Worm (Caenorhabditis elegans) whole organism, late embryonic: ENCODE results near the gene ugt-60.

Experiments used
- C08G9.2 ChIP-seq: sonication (generic microtip); optimal IDR thresholded peaks from 2 replicates; lab custom pipeline; 2016; ENCODE audit warnings: mild to moderate bottlenecking, missing genetic modification characterization, moderate library complexity, missing compliant biosample characterization
- C38D4.7 ChIP-seq: fragments of 200-800 bp; sonication (Bioruptor generic); optimal IDR thresholded peaks from 2 replicates; lab custom pipeline; 2018; ENCODE audit warnings: mild to moderate bottlenecking, missing genetic modification characterization, moderate library complexity, missing compliant biosample characterization
- F13H6.1 ChIP-seq: sonication (generic microtip); optimal IDR thresholded peaks from 2 replicates; lab custom pipeline; 2016; ENCODE audit warnings: missing genetic modification characterization, missing compliant biosample characterization
- K09A11.1 ChIP-seq: sonication (generic microtip); optimal IDR thresholded peaks from 2 replicates; lab custom pipeline; 2017; ENCODE audit warnings: antibody characterized with exemption, mild to moderate bottlenecking, missing genetic modification characterization, missing compliant biosample characterization; ENCODE audit not compliant: insufficient read depth
- T23F11.4 ChIP-seq: fragments of 200-800 bp; sonication (Bioruptor generic); optimal IDR thresholded peaks from 2 replicates; lab custom pipeline; 2018; ENCODE audit warnings: mild to moderate bottlenecking, missing genetic modification characterization, missing compliant biosample characterization
- Y22D7AL.16 ChIP-seq: sonication (generic microtip); optimal IDR thresholded peaks from 2 replicates; lab custom pipeline; 2016; ENCODE audit warnings: missing genetic modification characterization, missing compliant biosample characterization
- ahr-1 ChIP-seq: sonication (generic microtip); optimal IDR thresholded peaks from 2 replicates; lab custom pipeline; 2016; ENCODE audit warnings: missing genetic modification characterization, missing compliant biosample characterization
- ceh-14 ChIP-seq: sonication (generic microtip); optimal IDR thresholded peaks from 2 replicates; lab custom pipeline; 2016; ENCODE audit warnings: missing genotype, missing genetic modification characterization, missing compliant biosample characterization
- ceh-18 ChIP-seq: sonication (generic microtip); optimal IDR thresholded peaks from 2 replicates; lab custom pipeline; 2016; ENCODE audit warnings: missing genetic modification characterization, missing compliant biosample characterization
- ceh-22 ChIP-seq: sonication (generic microtip); optimal IDR thresholded peaks from 2 replicates; lab custom pipeline; 2017; ENCODE audit warnings: missing biosample characterization, missing genetic modification characterization
- ceh-30 ChIP-seq: fragments of 150-350 bp; optimal IDR thresholded peaks from 2 replicates; lab custom pipeline; 2014; ENCODE audit warnings: missing biosample characterization, missing genetic modification characterization
- ceh-48 ChIP-seq: sonication (generic microtip); optimal IDR thresholded peaks from 2 replicates; lab custom pipeline; 2016; ENCODE audit warnings: missing genetic modification characterization, inconsistent platforms, missing compliant biosample characterization
- che-1 ChIP-seq: sonication (generic microtip); optimal IDR thresholded peaks from 2 replicates; lab custom pipeline; 2016; ENCODE audit warnings: mild to moderate bottlenecking, missing genetic modification characterization, missing compliant biosample characterization
- dmd-4 ChIP-seq: sonication (generic microtip); optimal IDR thresholded peaks from 2 replicates; lab custom pipeline; 2016; ENCODE audit warnings: borderline replicate concordance, missing genetic modification characterization, missing compliant biosample characterization
- elt-2 ChIP-seq: sonication (generic microtip); optimal IDR thresholded peaks from 2 replicates; lab custom pipeline; 2016; ENCODE audit warnings: missing genetic modification reagents, missing genetic modification characterization, missing compliant biosample characterization
- elt-4 ChIP-seq: sonication (generic microtip); optimal IDR thresholded peaks from 2 replicates; lab custom pipeline; 2016; ENCODE audit warnings: missing genetic modification characterization, missing compliant biosample characterization
- fax-1 ChIP-seq: sonication (generic microtip); optimal IDR thresholded peaks from 2 replicates; lab custom pipeline; 2016; ENCODE audit warnings: missing genotype, missing genetic modification characterization, missing compliant biosample characterization
- fkh-6 ChIP-seq: sonication (generic microtip); optimal IDR thresholded peaks from 2 replicates; lab custom pipeline; 2016; ENCODE audit warnings: missing genetic modification characterization, missing compliant biosample characterization
- gmeb-2 ChIP-seq: sonication (generic microtip); optimal IDR thresholded peaks from 2 replicates; lab custom pipeline; 2016; ENCODE audit warnings: missing genetic modification characterization, inconsistent platforms, missing compliant biosample characterization
- hlh-13 ChIP-seq: fragments of 200-800 bp; sonication (Bioruptor generic); optimal IDR thresholded peaks from 2 replicates; lab custom pipeline; 2018; ENCODE audit warnings: mild to moderate bottlenecking, missing genetic modification characterization, missing compliant biosample characterization
- hlh-6 ChIP-seq: sonication (generic microtip); optimal IDR thresholded peaks from 2 replicates; lab custom pipeline; 2016; ENCODE audit warnings: missing genotype, missing genetic modification characterization, missing compliant biosample characterization
- hlh-8 ChIP-seq: sonication (generic microtip); optimal IDR thresholded peaks from 2 replicates; lab custom pipeline; 2016; ENCODE audit warnings: missing genotype, missing genetic modification characterization, missing compliant biosample characterization
- lim-6 ChIP-seq: sonication (generic microtip); optimal IDR thresholded peaks from 2 replicates; lab custom pipeline; 2016; ENCODE audit warnings: missing genetic modification characterization, missing compliant biosample characterization
- madf-2 ChIP-seq: sonication (generic microtip); optimal IDR thresholded peaks from 2 replicates; lab custom pipeline; 2017; ENCODE audit warnings: missing genetic modification characterization, missing compliant biosample characterization
- mec-3 ChIP-seq: sonication (generic microtip); optimal IDR thresholded peaks from 2 replicates; lab custom pipeline; 2016; ENCODE audit warnings: borderline replicate concordance, missing genetic modification characterization, missing compliant biosample characterization
- nfya-1 ChIP-seq: sonication (generic microtip); optimal IDR thresholded peaks from 2 replicates; lab custom pipeline; 2017; ENCODE audit warnings: missing genetic modification characterization, mild to moderate bottlenecking, missing compliant biosample characterization, antibody characterized with exemption, moderate library complexity
- npax-4 ChIP-seq: sonication (generic microtip); optimal IDR thresholded peaks from 2 replicates; lab custom pipeline; 2016; ENCODE audit warnings: missing genetic modification characterization, missing compliant biosample characterization
- odd-2 ChIP-seq: sonication (generic microtip); optimal IDR thresholded peaks from 2 replicates; lab custom pipeline; 2017; ENCODE audit warnings: antibody characterized with exemption, mild to moderate bottlenecking, missing genetic modification characterization, missing compliant biosample characterization
- pax-1 ChIP-seq: fragments of 150-350 bp; optimal IDR thresholded peaks from 2 replicates; lab custom pipeline; 2014; ENCODE audit warnings: missing biosample characterization, missing genetic modification characterization
- pqm-1 ChIP-seq: sonication (generic microtip); optimal IDR thresholded peaks from 2 replicates; lab custom pipeline; 2016; ENCODE audit warnings: missing genetic modification characterization, missing compliant biosample characterization
- ref-2 ChIP-seq: sonication (generic microtip); optimal IDR thresholded peaks from 2 replicates; lab custom pipeline; 2016; ENCODE audit warnings: missing genetic modification characterization, missing compliant biosample characterization
- sdc-2 ChIP-seq: sonication (generic microtip); optimal IDR thresholded peaks from 2 replicates; lab custom pipeline; 2016; ENCODE audit warnings: missing genotype, missing genetic modification characterization, missing compliant biosample characterization
- sox-2 ChIP-seq: fragments of 200-800 bp; sonication (Bioruptor generic); IDR thresholded peaks from 2 replicates; pipeline ENCODE4 v1.3.6; 2022; ENCODE audit warnings: missing genetic modification reagents, missing genetic modification characterization, missing compliant biosample characterization
- sox-4 ChIP-seq: sonication (generic microtip); optimal IDR thresholded peaks from 2 replicates; lab custom pipeline; 2017; ENCODE audit warnings: mild to moderate bottlenecking, missing genetic modification characterization, inconsistent platforms, missing compliant biosample characterization
- syd-9 ChIP-seq: sonication (generic microtip); optimal IDR thresholded peaks from 2 replicates; lab custom pipeline; 2016; ENCODE audit warnings: mild to moderate bottlenecking, missing genetic modification characterization, moderate library complexity, missing compliant biosample characterization
- tbx-2 ChIP-seq: sonication (generic microtip); optimal IDR thresholded peaks from 2 replicates; lab custom pipeline; 2016; ENCODE audit warnings: missing genetic modification characterization, missing compliant biosample characterization
- unc-3 ChIP-seq, 2 experiments: fragments of 200-800 bp in 1 of 2; sonication (Bioruptor generic) in 1 of 2; sonication (generic microtip) in 1 of 2; conservative IDR thresholded peaks in 1 of 2; optimal IDR thresholded peaks in 1 of 2; 2 replicates each; pipeline versions ENCODE4 v1.3.6 to Lab custom; 2016 to 2022; ENCODE audit warnings: missing compliant biosample characterization in 2 of 2, missing genetic modification characterization in 2 of 2, missing genetic modification reagents in 1 of 2
- unc-42 ChIP-seq: sonication (generic microtip); optimal IDR thresholded peaks from 2 replicates; lab custom pipeline; 2016; ENCODE audit warnings: missing genotype, missing genetic modification characterization, missing compliant biosample characterization
- unc-55 ChIP-seq: sonication (generic microtip); optimal IDR thresholded peaks from 2 replicates; lab custom pipeline; 2017; ENCODE audit warnings: missing biosample characterization, missing genetic modification reagents, missing genetic modification characterization
- unc-86 ChIP-seq: sonication (generic microtip); optimal IDR thresholded peaks from 2 replicates; lab custom pipeline; 2016; ENCODE audit warnings: missing genetic modification characterization, missing compliant biosample characterization
- zip-5 ChIP-seq: sonication (generic microtip); optimal IDR thresholded peaks from 2 replicates; lab custom pipeline; 2016; ENCODE audit warnings: missing genetic modification characterization, missing compliant biosample characterization

ugt-60 gene

DNA sequence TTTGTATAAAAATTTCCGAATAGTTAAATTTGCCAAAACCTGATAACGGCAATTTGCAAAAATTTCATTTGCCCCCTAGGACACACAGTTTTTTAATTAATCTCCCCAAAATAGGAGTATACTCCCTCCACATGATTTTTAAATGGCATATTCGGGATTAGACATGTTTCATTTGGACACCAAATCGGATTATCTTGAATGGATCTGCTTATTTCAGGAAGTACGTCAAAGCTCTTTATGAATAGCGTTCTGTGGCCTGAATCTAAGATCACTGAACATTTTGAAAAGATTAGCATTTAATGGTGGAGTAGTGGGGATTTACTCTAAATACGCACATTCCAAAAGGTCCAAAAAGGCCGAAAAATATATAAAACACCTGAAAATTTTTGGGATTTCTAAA lies 20.3 kb downstream of the ugt-60 start:
- no peak for TF ChIP-seq tbx-2 (tag; lab: Kevin White, UChicago)
- no peak for TF ChIP-seq unc-3 (GFP tag; conservative IDR thresholded peaks at IDR 0.05; lab: Robert Waterston, UW)
- no peak for TF ChIP-seq unc-3 (tag; optimal IDR thresholded peaks at IDR 0.05; lab: Kevin White, UChicago)
- TF ChIP-seq, all 69 proteins: peak for 0

DNA sequence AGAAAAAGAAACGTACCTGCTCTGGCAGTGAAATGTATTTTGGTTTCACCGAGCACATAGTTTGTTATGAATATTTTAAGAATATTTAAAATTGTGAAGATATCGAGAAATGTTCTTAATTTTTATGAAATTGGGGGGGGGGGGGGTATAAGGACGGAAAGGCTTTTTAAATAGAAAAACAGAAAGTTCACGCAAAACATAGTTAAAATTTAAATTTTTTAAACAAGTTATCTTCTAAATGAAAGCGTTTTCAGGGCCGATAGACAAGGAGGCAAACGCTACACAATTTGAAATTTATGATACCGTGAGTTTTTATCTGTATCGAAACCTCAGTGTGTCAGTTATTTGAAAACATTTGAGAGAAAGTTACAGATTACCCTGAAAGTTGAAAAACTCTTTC lies 23.0 kb downstream of the ugt-60 start, which contains the start of gene C15H7.4:
C15H7.4 (minus strand) TSS at position 101 of the 400 bp plus-strand sequence.
- no peak for TF ChIP-seq npax-4 (tag; lab: Kevin White, UChicago)
- no peak for TF ChIP-seq F13H6.1 (tag; lab: Kevin White, UChicago)
- TF ChIP-seq dmd-4 (tag; lab: Kevin White, UChicago), result no peak
- no peak for TF ChIP-seq elt-2
- TF ChIP-seq T23F11.4 (GFP tag; lab: Kevin White, UChicago), result no peak
- no peak for TF ChIP-seq nfya-1 (tag; lab: Kevin White, UChicago)
- no peak for TF ChIP-seq unc-86
- TF ChIP-seq lim-6 (tag; lab: Kevin White, UChicago), result no peak
- TF ChIP-seq syd-9 (tag; lab: Kevin White, UChicago), result no peak
- TF ChIP-seq sdc-2 (tag; lab: Kevin White, UChicago), result no peak
- TF ChIP-seq hlh-8 (tag; lab: Kevin White, UChicago), result no peak
- TF ChIP-seq fax-1 (tag; lab: Kevin White, UChicago), result no peak
- no peak for TF ChIP-seq unc-55
- no peak for TF ChIP-seq sox-2
- TF ChIP-seq odd-2 (tag; lab: Kevin White, UChicago), result no peak
- no peak for TF ChIP-seq pqm-1 (tag; lab: Kevin White, UChicago)
- no peak for TF ChIP-seq unc-42 (tag; lab: Kevin White, UChicago)
- no peak for TF ChIP-seq ceh-18
- TF ChIP-seq zip-5 (tag; lab: Kevin White, UChicago), result no peak

ce11 chrIII:9651871-9652270 lies 27.0 kb downstream of the ugt-60 start, which contains the start of gene C15H7.3:
C15H7.3 (minus strand) TSS chrIII:9651971.
- TF ChIP-seq hlh-13 (GFP tag; lab: Kevin White, UChicago), result no peak
- TF ChIP-seq unc-42 (tag; lab: Kevin White, UChicago), result no peak
- TF ChIP-seq madf-2 (tag; lab: Kevin White, UChicago), result no peak
- TF ChIP-seq sox-4 (tag; lab: Kevin White, UChicago), result no peak
- TF ChIP-seq pax-1 (tag; lab: Kevin White, UChicago), result no peak
- no peak for TF ChIP-seq pqm-1 (tag; lab: Kevin White, UChicago)
- no peak for TF ChIP-seq gmeb-2 (tag; lab: Kevin White, UChicago)
- TF ChIP-seq tbx-2 (tag; lab: Kevin White, UChicago), result no peak
- no peak for TF ChIP-seq ceh-22 (tag; lab: Kevin White, UChicago)
- TF ChIP-seq hlh-6 (tag; lab: Kevin White, UChicago), result no peak
- no peak for TF ChIP-seq unc-55
- TF ChIP-seq nfya-1 (tag; lab: Kevin White, UChicago), result no peak
- TF ChIP-seq C38D4.7, result no peak
- TF ChIP-seq ceh-48 (tag; lab: Kevin White, UChicago), result no peak
- TF ChIP-seq, all 69 proteins: peak for 0

DNA sequence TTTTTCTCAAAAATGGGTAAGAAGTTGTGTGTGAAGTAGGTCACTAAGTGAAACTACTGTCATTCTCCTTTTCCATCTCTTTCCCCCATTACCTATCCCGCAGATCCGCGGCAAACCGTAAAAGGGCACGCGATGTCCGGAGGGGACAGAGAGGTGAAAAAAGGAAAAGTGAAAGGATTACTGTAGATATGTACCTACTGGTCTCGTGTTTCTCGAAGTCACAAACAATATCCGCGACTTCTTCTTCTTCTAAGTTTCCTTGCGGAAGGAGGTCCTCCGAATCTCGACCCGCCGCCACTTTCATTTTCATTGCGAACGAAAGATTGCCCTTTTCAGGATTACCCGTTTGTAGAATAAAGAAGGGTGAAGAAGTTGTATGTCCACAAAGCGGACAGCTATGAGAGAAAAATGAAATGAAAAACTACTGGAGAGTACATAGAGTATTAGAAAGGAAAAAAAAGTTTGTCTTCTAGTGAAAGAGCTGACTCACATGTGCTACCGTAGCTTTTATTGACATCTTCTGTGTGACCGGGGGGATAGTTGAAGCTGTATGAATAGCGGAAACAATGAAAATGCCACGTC lies 32.3 kb downstream of the ugt-60 start:
- TF ChIP-seq che-1 (tag; lab: Kevin White, UChicago) (no peak), tbx-2 (tag; lab: Kevin White, UChicago) (no peak), ref-2 (tag; lab: Kevin White, UChicago) (peak; percentile 67), mec-3 (tag; lab: Kevin White, UChicago) (no peak), pqm-1 (tag; lab: Kevin White, UChicago) (no peak)

DNA sequence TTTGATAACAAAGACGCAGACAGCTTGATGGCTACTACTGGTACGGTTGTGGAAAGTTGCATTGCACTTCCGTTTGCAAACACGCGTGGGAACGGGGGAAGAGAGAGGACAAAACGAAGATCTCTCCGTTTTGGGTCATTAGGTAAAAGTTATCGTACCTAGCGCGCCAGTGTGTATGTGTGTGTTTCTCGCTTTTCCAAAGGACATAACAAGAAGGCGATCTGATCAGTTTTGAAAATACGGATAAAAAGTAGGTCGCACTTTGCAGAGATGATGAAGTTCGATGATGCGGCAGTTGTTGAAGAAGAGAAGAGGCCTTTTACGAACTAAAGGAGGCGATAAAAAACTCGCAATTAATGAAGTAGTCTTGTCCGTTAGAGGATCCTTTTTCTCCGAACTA lies 33.8 kb downstream of the ugt-60 start:
- TF ChIP-seq che-1 (tag; lab: Kevin White, UChicago) (no peak), fax-1 (tag; lab: Kevin White, UChicago) (no peak), elt-4 (tag; lab: Kevin White, UChicago) (no peak), hlh-13 (GFP tag; lab: Kevin White, UChicago) (no peak), fkh-6 (no peak), tbx-2 (tag; lab: Kevin White, UChicago) (no peak), ceh-14 (tag; lab: Kevin White, UChicago) (no peak), elt-2 (no peak), ahr-1 (no peak), sox-4 (tag; lab: Kevin White, UChicago) (no peak), hlh-6 (tag; lab: Kevin White, UChicago) (no peak), K09A11.1 (tag; lab: Kevin White, UChicago) (no peak), ceh-30 (tag; lab: Kevin White, UChicago) (no peak), C08G9.2 (tag; lab: Kevin White, UChicago) (no peak), Y22D7AL.16 (no peak)
